Worm (Caenorhabditis elegans) whole organism, young adult: ENCODE results near the gene C14C10.5.

Experiments
- B0019.2 ChIP-seq: fragments of 200-800 bp; sonication (Bioruptor generic); conservative IDR thresholded peaks from 2 replicates; pipeline ENCODE4 v1.3.6; 2022; ENCODE audit warnings: missing genetic modification reagents, missing genetic modification characterization, missing compliant biosample characterization
- B0336.3 ChIP-seq: fragments of 200-800 bp; sonication (Bioruptor generic); IDR thresholded peaks from 2 replicates; pipeline ENCODE4 v1.3.6; 2022; ENCODE audit warnings: missing genetic modification characterization, missing compliant biosample characterization
- F37B4.10 ChIP-seq: fragments of 200-800 bp; sonication (Bioruptor generic); IDR thresholded peaks from 2 replicates; pipeline ENCODE4 v1.3.6; 2022; ENCODE audit warnings: missing genetic modification characterization, missing compliant biosample characterization
- F49E8.2 ChIP-seq: sonication (generic microtip); optimal IDR thresholded peaks from 3 replicates; lab custom pipeline; 2017; ENCODE audit warnings: missing genetic modification characterization, mild to moderate bottlenecking, missing compliant biosample characterization, antibody characterized with exemption, moderate library complexity; ENCODE audit not compliant: insufficient read depth
- K12H6.12 ChIP-seq: fragments of 200-800 bp; sonication (Bioruptor generic); optimal IDR thresholded peaks from 2 replicates; lab custom pipeline; 2018; ENCODE audit warnings: mild to moderate bottlenecking, missing genetic modification characterization, missing compliant biosample characterization
- Y95B8A.8 ChIP-seq: fragments of 200-800 bp; sonication (Bioruptor generic); IDR thresholded peaks from 2 replicates; pipeline ENCODE4 v1.3.6; 2022; ENCODE audit warnings: missing genetic modification reagents, missing genetic modification characterization, missing compliant biosample characterization
- atf-7 ChIP-seq: sonication (generic microtip); optimal IDR thresholded peaks from 2 replicates; lab custom pipeline; 2017; ENCODE audit warnings: mild to moderate bottlenecking, missing genetic modification characterization, missing compliant biosample characterization
- attf-3 ChIP-seq: fragments of 200-800 bp; sonication (Bioruptor generic); conservative IDR thresholded peaks from 2 replicates; pipeline ENCODE4 v1.3.6; 2022; ENCODE audit warnings: missing genetic modification reagents, missing genetic modification characterization, missing compliant biosample characterization
- bed-1 ChIP-seq: fragments of 200-800 bp; sonication (Bioruptor generic); IDR thresholded peaks from 2 replicates; pipeline ENCODE4 v1.3.6; 2022; ENCODE audit warnings: missing genetic modification reagents, missing genetic modification characterization, missing compliant biosample characterization
- cebp-1 ChIP-seq, 2 experiments: fragments of 200-800 bp in 1 of 2; sonication (Bioruptor generic) in 1 of 2; sonication (generic microtip) in 1 of 2; IDR thresholded peaks in 1 of 2; optimal IDR thresholded peaks in 1 of 2; 2 replicates each; pipeline versions ENCODE4 v1.3.6 to Lab custom; 2017 to 2022; ENCODE audit warnings: missing compliant biosample characterization in 2 of 2, missing genetic modification characterization in 2 of 2, mild to moderate bottlenecking in 1 of 2, missing genetic modification reagents in 1 of 2, moderate library complexity in 1 of 2
- ceh-100 ChIP-seq: fragments of 200-800 bp; sonication (Bioruptor generic); IDR thresholded peaks from 2 replicates; pipeline ENCODE4 v1.3.6; 2022; ENCODE audit warnings: missing genetic modification reagents, missing genetic modification characterization, missing compliant biosample characterization
- ceh-27 ChIP-seq: fragments of 200-800 bp; sonication (Bioruptor generic); optimal IDR thresholded peaks from 2 replicates; lab custom pipeline; 2018; ENCODE audit warnings: mild to moderate bottlenecking, missing genetic modification characterization, moderate library complexity, missing compliant biosample characterization
- dox-1 ChIP-seq: fragments of 200-800 bp; sonication (Bioruptor generic); IDR thresholded peaks from 2 replicates; pipeline ENCODE4 v1.3.6; 2022; ENCODE audit warnings: missing genetic modification reagents, missing genetic modification characterization, missing compliant biosample characterization
- ekl-4 ChIP-seq: fragments of 200-800 bp; sonication (Bioruptor generic); IDR thresholded peaks from 2 replicates; pipeline ENCODE4 v1.3.6; 2022; ENCODE audit warnings: missing genetic modification reagents, missing genetic modification characterization, missing compliant biosample characterization
- ets-4 ChIP-seq: fragments of 200-800 bp; sonication (Bioruptor generic); optimal IDR thresholded peaks from 2 replicates; lab custom pipeline; 2018; ENCODE audit warnings: mild to moderate bottlenecking, missing genetic modification characterization, missing compliant biosample characterization
- hlh-26 ChIP-seq: fragments of 200-800 bp; sonication (Bioruptor generic); conservative IDR thresholded peaks from 2 replicates; pipeline ENCODE4 v1.3.6; 2022; ENCODE audit warnings: missing genetic modification reagents, missing genetic modification characterization, missing compliant biosample characterization
- hmg-20 ChIP-seq: fragments of 200-800 bp; sonication (Bioruptor generic); IDR thresholded peaks from 2 replicates; pipeline ENCODE4 v1.3.6; 2022; ENCODE audit warnings: missing genetic modification reagents, missing genetic modification characterization, missing compliant biosample characterization
- hrde-1 ChIP-seq: sonication (generic microtip); optimal IDR thresholded peaks from 2 replicates; lab custom pipeline; 2016; ENCODE audit warnings: missing genetic modification characterization, mild to moderate bottlenecking, missing compliant biosample characterization, moderate library complexity, missing genotype, missing genetic modification reagents, borderline replicate concordance
- hsf-1 ChIP-seq: fragments of 200-800 bp; sonication (Bioruptor generic); IDR thresholded peaks from 2 replicates; pipeline ENCODE4 v1.3.6; 2022; ENCODE audit warnings: missing genetic modification reagents, missing genetic modification characterization, missing compliant biosample characterization
- lag-1 ChIP-seq: fragments of 200-800 bp; sonication (Bioruptor generic); IDR thresholded peaks from 2 replicates; pipeline ENCODE4 v1.3.6; 2022; ENCODE audit warnings: missing genetic modification reagents, missing genetic modification characterization, missing compliant biosample characterization
- let-607 ChIP-seq, 2 experiments: fragments of 200-800 bp in 1 of 2; sonication (Bioruptor generic) in 1 of 2; sonication (generic microtip) in 1 of 2; optimal IDR thresholded peaks; 2 replicates each; lab custom pipeline; 2016 to 2018; ENCODE audit warnings: mild to moderate bottlenecking in 2 of 2, missing compliant biosample characterization in 2 of 2, missing genetic modification characterization in 2 of 2, moderate library complexity in 2 of 2, missing genotype in 1 of 2
- lin-40 ChIP-seq: sonication (generic microtip); optimal IDR thresholded peaks from 2 replicates; lab custom pipeline; 2016; ENCODE audit warnings: missing genetic modification characterization, mild to moderate bottlenecking, missing compliant biosample characterization, missing genotype, missing genetic modification reagents
- lsy-27 ChIP-seq: sonication (generic microtip); optimal IDR thresholded peaks from 2 replicates; lab custom pipeline; 2017; ENCODE audit warnings: missing genetic modification characterization, mild to moderate bottlenecking, missing compliant biosample characterization, antibody characterized with exemption, missing genotype, borderline replicate concordance; ENCODE audit not compliant: insufficient read depth
- mcd-1 ChIP-seq: fragments of 200-800 bp; sonication (Bioruptor generic); IDR thresholded peaks from 2 replicates; pipeline ENCODE4 v1.3.6; 2022; ENCODE audit warnings: missing genetic modification reagents, missing genetic modification characterization, missing compliant biosample characterization
- mxl-1 ChIP-seq: sonication (generic microtip); optimal IDR thresholded peaks from 2 replicates; lab custom pipeline; 2016; ENCODE audit warnings: missing genetic modification characterization, missing compliant biosample characterization
- nfya-2 ChIP-seq: fragments of 200-800 bp; sonication (Bioruptor generic); IDR thresholded peaks from 2 replicates; pipeline ENCODE4 v1.3.6; 2022; ENCODE audit warnings: missing genetic modification reagents, missing genetic modification characterization, missing compliant biosample characterization
- nhr-120 ChIP-seq: fragments of 200-800 bp; sonication (Bioruptor generic); IDR thresholded peaks from 2 replicates; pipeline ENCODE4 v1.3.6; 2022; ENCODE audit warnings: missing genetic modification characterization, missing compliant biosample characterization
- nhr-80 ChIP-seq: sonication (generic microtip); optimal IDR thresholded peaks from 2 replicates; lab custom pipeline; 2016; ENCODE audit warnings: missing genetic modification characterization, missing compliant biosample characterization
- nhr-90 ChIP-seq: sonication (generic microtip); optimal IDR thresholded peaks from 2 replicates; lab custom pipeline; 2016; ENCODE audit warnings: missing genotype, mild to moderate bottlenecking, missing genetic modification characterization, missing compliant biosample characterization
- rcor-1 ChIP-seq: fragments of 200-800 bp; sonication (Bioruptor generic); IDR thresholded peaks from 2 replicates; pipeline ENCODE4 v1.3.6; 2022; ENCODE audit warnings: missing genetic modification reagents, missing genetic modification characterization, missing compliant biosample characterization
- repo-1 ChIP-seq: sonication (generic microtip); optimal IDR thresholded peaks from 2 replicates; lab custom pipeline; 2017; ENCODE audit warnings: mild to moderate bottlenecking, missing genetic modification characterization, missing compliant biosample characterization
- somi-1 ChIP-seq: fragments of 200-800 bp; sonication (Bioruptor generic); optimal IDR thresholded peaks from 2 replicates; lab custom pipeline; 2018; ENCODE audit warnings: mild to moderate bottlenecking, missing genetic modification characterization, missing compliant biosample characterization
- tbx-9 ChIP-seq: sonication (generic microtip); optimal IDR thresholded peaks from 2 replicates; lab custom pipeline; 2016; ENCODE audit warnings: borderline replicate concordance, missing genetic modification characterization, inconsistent platforms, missing compliant biosample characterization
- tlf-1 ChIP-seq: fragments of 200-800 bp; sonication (Bioruptor generic); optimal IDR thresholded peaks from 2 replicates; lab custom pipeline; 2018; ENCODE audit warnings: mild to moderate bottlenecking, missing genetic modification characterization, missing compliant biosample characterization
- unc-130 ChIP-seq: sonication (generic microtip); optimal IDR thresholded peaks from 2 replicates; lab custom pipeline; 2016; ENCODE audit warnings: missing genetic modification reagents, missing genetic modification characterization, missing compliant biosample characterization
- zim-3 ChIP-seq: sonication (generic microtip); optimal IDR thresholded peaks from 2 replicates; lab custom pipeline; 2017; ENCODE audit warnings: mild to moderate bottlenecking, missing genetic modification characterization, moderate library complexity, missing compliant biosample characterization
- ztf-26 ChIP-seq: sonication (generic microtip); optimal IDR thresholded peaks from 2 replicates; lab custom pipeline; 2017; ENCODE audit warnings: missing genetic modification characterization, missing compliant biosample characterization
- ztf-28 ChIP-seq: fragments of 200-800 bp; sonication (Bioruptor generic); IDR thresholded peaks from 2 replicates; pipeline ENCODE4 v1.3.6; 2022; ENCODE audit warnings: missing genetic modification reagents, missing genetic modification characterization, missing compliant biosample characterization
- ztf-6 ChIP-seq: fragments of 200-800 bp; sonication (Bioruptor generic); IDR thresholded peaks from 2 replicates; pipeline ENCODE4 v1.3.6; 2022; ENCODE audit warnings: missing genetic modification reagents, missing genetic modification characterization, missing compliant biosample characterization

The C14C10.5 gene

DNA sequence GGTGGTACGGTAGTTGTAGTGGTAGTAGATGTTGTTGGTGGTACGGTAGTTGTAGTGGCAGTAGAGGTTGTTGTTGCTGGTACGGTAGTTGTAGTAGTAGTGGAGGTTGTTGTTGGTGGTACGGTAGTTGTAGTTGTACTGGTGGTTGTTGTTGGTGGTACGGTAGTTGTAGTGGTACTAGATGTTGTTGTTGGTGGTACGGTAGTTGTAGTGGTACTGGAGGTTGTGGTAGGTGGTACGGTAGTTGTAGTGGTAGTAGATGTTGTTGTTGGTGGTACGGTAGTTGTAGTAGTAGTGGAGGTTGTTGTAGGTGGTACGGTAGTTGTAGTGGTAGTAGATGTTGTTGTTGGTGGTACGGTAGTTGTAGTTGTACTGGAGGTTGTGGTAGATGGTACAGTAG lies 33.1 kb downstream of the C14C10.5 start:
- TF ChIP-seq bed-1 (GFP tag; lab: Robert Waterston, UW) (0 out of 2 replicates have a peak, but pooled peaks have one; percentile 16), nhr-120 (GFP tag; lab: Robert Waterston, UW) (no peak)

DNA sequence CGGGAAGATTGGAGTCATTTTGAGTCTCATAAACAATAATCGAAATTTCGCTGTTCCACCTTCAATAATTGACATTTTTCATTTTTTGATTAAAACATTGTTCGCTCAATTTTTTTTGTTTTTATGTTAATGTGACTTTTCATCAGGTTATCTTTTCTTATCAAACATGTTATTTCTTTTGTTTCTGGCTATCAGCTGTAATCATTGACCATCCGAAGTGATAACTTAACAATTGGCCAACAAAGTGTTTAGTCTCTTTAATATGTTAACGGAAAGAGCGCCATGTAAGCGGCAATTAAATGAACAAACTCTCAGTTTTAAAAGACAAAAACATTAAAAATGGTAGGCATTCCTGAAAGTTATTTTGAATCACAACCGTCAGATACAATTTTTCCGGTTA lies 34.1 kb downstream of the C14C10.5 start:
- TF ChIP-seq lsy-27 (tag; lab: Kevin White, UChicago) (no peak), atf-7 (tag; lab: Kevin White, UChicago) (no peak), B0019.2 (no peak), hmg-20 (GFP tag; lab: Robert Waterston, UW) (no peak), hrde-1 (tag; lab: Kevin White, UChicago) (no peak)

DNA sequence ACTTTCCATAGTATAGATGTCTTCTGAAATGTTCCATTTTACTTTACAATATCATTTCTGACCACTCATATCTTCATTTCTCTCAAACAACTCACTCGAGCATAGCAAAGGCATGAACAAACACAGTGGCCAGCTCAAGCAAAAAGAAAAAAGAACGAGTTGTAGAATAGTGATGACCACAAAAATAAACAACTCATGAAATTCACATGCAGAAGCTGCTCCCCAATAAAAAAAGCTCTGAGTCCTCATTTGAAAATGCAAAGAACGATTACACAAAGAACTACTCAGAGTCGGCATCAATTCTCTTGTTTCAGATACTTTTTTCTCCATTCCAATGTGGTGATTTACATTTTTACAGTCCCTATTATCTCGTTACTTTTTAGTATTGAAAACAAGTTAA lies 34.8 kb downstream of the C14C10.5 start:
- TF ChIP-seq mcd-1 (no peak), nhr-90 (tag; lab: Kevin White, UChicago) (no peak), hlh-26 (GFP tag; lab: Robert Waterston, UW) (no peak), repo-1 (no peak), ceh-100 (GFP tag; lab: Robert Waterston, UW) (no peak), B0336.3 (GFP tag; lab: Robert Waterston, UW) (no peak), unc-130 (no peak), zim-3 (tag; lab: Kevin White, UChicago) (no peak), attf-3 (GFP tag; lab: Robert Waterston, UW) (no peak), mxl-1 (tag; lab: Kevin White, UChicago) (no peak), dox-1 (GFP tag; lab: Robert Waterston, UW) (no peak)
- TF ChIP-seq, all 124 proteins: peak for 0

DNA sequence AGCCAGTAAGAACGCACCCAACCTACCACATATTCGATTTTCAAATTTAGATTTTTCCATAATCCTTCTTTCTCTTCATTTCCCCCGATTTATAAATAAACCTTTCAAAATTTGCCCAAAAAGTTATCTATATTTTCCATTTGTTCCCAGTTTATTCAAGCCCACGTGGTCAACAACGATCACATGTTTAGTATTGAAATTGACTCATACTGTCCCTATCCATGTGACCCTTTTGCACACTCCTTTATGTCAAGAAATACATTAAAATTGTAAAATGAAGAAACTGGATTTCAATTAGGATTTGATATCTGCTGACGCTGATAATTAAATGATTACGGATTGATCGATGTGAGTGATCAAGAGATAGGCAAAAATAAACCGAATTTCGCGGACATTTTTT lies 35.2 kb downstream of the C14C10.5 start:
- no peak for TF ChIP-seq tbx-9
- no peak for TF ChIP-seq rcor-1
- peak; percentile 17 for TF ChIP-seq somi-1 (GFP tag; lab: Kevin White, UChicago)
- TF ChIP-seq nfya-2 (GFP tag; lab: Robert Waterston, UW): no peak
- TF ChIP-seq hsf-1 (GFP tag; lab: Robert Waterston, UW): no peak
- no peak for TF ChIP-seq lsy-27 (tag; lab: Kevin White, UChicago)
- no peak for TF ChIP-seq lag-1 (GFP tag; lab: Robert Waterston, UW)
- no peak for TF ChIP-seq let-607 (tag; optimal IDR thresholded peaks at IDR 0.05; lab: Kevin White, UChicago)
- TF ChIP-seq nhr-80: peak; percentile 13
- TF ChIP-seq dox-1 (GFP tag; lab: Robert Waterston, UW): no peak
- no peak for TF ChIP-seq ztf-26 (tag; lab: Kevin White, UChicago)
- no peak for TF ChIP-seq mxl-1 (tag; lab: Kevin White, UChicago)

DNA sequence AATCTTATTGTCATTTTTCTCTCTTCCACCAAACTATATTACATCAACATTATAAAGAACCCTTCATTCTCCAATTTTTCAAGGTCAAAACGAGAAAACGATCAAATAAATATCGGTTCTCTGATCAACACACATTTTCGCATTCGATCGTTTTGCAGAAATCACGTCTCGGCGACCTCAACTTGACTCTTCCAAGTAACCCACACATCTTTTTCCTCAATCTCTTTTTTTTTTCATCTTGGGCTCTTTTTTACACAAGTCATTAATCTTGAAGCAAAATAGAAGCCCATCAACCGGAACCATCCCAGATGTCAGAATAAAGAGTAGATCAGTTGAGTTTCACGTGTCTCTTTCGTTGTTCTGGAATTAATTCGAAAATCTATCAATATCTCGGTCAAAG lies 36.3 kb downstream of the C14C10.5 start:
- no peak for TF ChIP-seq F37B4.10
- no peak for TF ChIP-seq ztf-6 (GFP tag; lab: Robert Waterston, UW)
- TF ChIP-seq hlh-26 (GFP tag; lab: Robert Waterston, UW): no peak
- no peak for TF ChIP-seq Y95B8A.8 (GFP tag; lab: Robert Waterston, UW)

DNA sequence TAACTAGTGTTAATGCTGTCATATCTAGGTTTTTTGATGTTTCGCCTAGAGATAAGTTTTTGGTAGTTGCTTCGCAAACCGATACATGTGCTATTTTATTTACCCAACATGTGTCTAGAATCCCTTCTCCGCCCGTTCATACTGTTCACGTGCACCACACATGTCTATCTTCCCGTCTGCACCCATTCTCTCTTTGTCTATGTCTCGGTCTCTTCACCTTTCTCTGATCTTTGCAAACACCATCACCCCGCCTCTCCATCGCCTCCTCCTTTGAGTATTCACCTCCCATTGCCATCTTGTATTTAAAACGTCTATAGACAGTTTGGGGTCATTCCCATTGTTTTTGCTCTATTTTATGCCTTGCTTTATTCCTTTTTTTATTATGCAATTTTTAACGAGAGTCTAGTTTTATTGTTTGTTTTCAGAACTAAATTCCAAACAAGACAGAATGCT lies 37.3 kb downstream of the C14C10.5 start, which contains the start of gene F56H9.2:
TSS of gene F56H9.2 (plus strand) at position 426 of the 453 bp plus-strand sequence.
- peak; percentile 46; the same call in 1 of the 2 replicates for TF ChIP-seq ekl-4
- TF ChIP-seq mcd-1: peak; percentile 43; the same call in 1 of the 2 replicates
- TF ChIP-seq F49E8.2 (tag; lab: Kevin White, UChicago): no peak
- TF ChIP-seq ceh-27 (GFP tag; lab: Kevin White, UChicago): no peak
- no peak for TF ChIP-seq tlf-1 (GFP tag; lab: Kevin White, UChicago)
- TF ChIP-seq hsf-1 (GFP tag; lab: Robert Waterston, UW): peak; percentile 50; the same call in 1 of the 2 replicates
- no peak for TF ChIP-seq lsy-27 (tag; lab: Kevin White, UChicago)
- peak; percentile 52 for TF ChIP-seq nhr-80
- TF ChIP-seq atf-7 (tag; lab: Kevin White, UChicago): peak; percentile 60
- TF ChIP-seq K12H6.12 (tag; lab: Kevin White, UChicago): peak; percentile 67
- peak; percentile 11 for TF ChIP-seq ets-4 (GFP tag; lab: Kevin White, UChicago)
- no peak for TF ChIP-seq cebp-1 (GFP tag; IDR thresholded peaks at IDR 0.05; lab: Robert Waterston, UW)
- peak; percentile 64 for TF ChIP-seq cebp-1 (tag; optimal IDR thresholded peaks at IDR 0.05; lab: Kevin White, UChicago)
- TF ChIP-seq ztf-28 (GFP tag; lab: Robert Waterston, UW): no peak
- TF ChIP-seq lin-40 (tag; lab: Kevin White, UChicago): peak; percentile 67
